Fruit fly (Drosophila melanogaster) whole organism, wandering third instar larva: ENCODE data around the gene Mocs1.

Experiments
- CrebA ChIP-seq: fragments of 200-800 bp; sonication (Bioruptor generic); optimal IDR thresholded peaks from 2 replicates; lab custom pipeline; 2016; ENCODE audit warnings: missing biosample characterization, mild to moderate bottlenecking, missing genetic modification characterization, borderline replicate concordance
- Dif ChIP-seq: fragments of 200-275, 200-300 bp; sonication (Bioruptor generic); optimal IDR thresholded peaks from 2 replicates; lab custom pipeline; 2018; ENCODE audit warnings: missing biosample characterization, missing genetic modification characterization; ENCODE audit not compliant: partially characterized antibody
- HLH106 ChIP-seq: fragments of 200-800 bp; optimal IDR thresholded peaks from 3 replicates; lab custom pipeline; 2019; ENCODE audit warnings: missing biosample characterization, mild to moderate bottlenecking, missing genetic modification characterization, moderate library complexity
- OdsH ChIP-seq: fragments of 200-800 bp; sonication (Bioruptor generic); optimal IDR thresholded peaks from 2 replicates; lab custom pipeline; 2016; ENCODE audit warnings: missing biosample characterization, mild to moderate bottlenecking, missing genetic modification characterization
- jim ChIP-seq: fragments of 175-275, 200-325 bp; sonication (Bioruptor generic); optimal IDR thresholded peaks from 2 replicates; lab custom pipeline; 2016; ENCODE audit warnings: missing biosample characterization, mild to moderate bottlenecking, missing genetic modification characterization
- lola ChIP-seq: fragments of >200 bp; optimal IDR thresholded peaks from 2 replicates; lab custom pipeline; 2017; ENCODE audit warnings: missing biosample characterization, missing genetic modification characterization
- pan ChIP-seq: fragments of >200 bp; optimal IDR thresholded peaks from 2 replicates; lab custom pipeline; 2017
- usp ChIP-seq: fragments of >200 bp; optimal IDR thresholded peaks from 2 replicates; lab custom pipeline; 2017; ENCODE audit warnings: missing biosample characterization, missing genetic modification characterization

- TF ChIP-seq OdsH (GFP tag; lab: Kevin White, UChicago), result no peak
- TF ChIP-seq pan, result no peak
- TF ChIP-seq CrebA (GFP tag; lab: Kevin White, UChicago), result no peak
- TF ChIP-seq jim, result no peak
- no peak for TF ChIP-seq Dif (GFP tag; lab: Kevin White, UChicago)
- no peak for TF ChIP-seq usp (GFP tag; lab: Kevin White, UChicago)
- no peak for TF ChIP-seq HLH106 (tag; lab: Kevin White, UChicago)
- no peak for TF ChIP-seq lola (GFP tag; lab: Kevin White, UChicago)
These were observed 39.1 kb downstream of the Mocs1 start, which contains the start of the genes CG34012 and emei for dm6 chr3L:11109454-11109853.
